Fruit fly (Drosophila melanogaster): ENCODE measurements around the gene CG13050.
A peak's percentile ranks its signal among the peaks of the same experiment; 100 is the strongest.

Gene CG13050

dm6 chr3L:16268106-16268733 is 10.9 kb downstream of the CG13050 start, which contains the start of gene CG4950 (continued):
- TF ChIP-seq Gug (GFP tag; IDR thresholded peaks at IDR 0.05) (peak; percentile 42; the same call in 1 of the 2 replicates), Blimp-1 (GFP tag; optimal IDR thresholded peaks at IDR 0.05) (no peak), Smox (GFP tag; optimal IDR thresholded peaks at IDR 0.05) (peak; percentile 11), lz (GFP tag; optimal IDR thresholded peaks at IDR 0.05) (peak; percentile 19), CG8119 (GFP tag; IDR thresholded peaks at IDR 0.05) (peak; percentile 20; the same call in 1 of the 3 replicates), Lpt (GFP tag; optimal IDR thresholded peaks at IDR 0.05) (no peak), OdsH (GFP tag; optimal IDR thresholded peaks at IDR 0.05) (peak; percentile 34), Eip78C (GFP tag) (peak; percentile 87), topi (GFP tag; optimal IDR thresholded peaks at IDR 0.05) (peak; percentile 27), CG1621 (tag; optimal IDR thresholded peaks at IDR 0.05) (no peak), spab (GFP tag; optimal IDR thresholded peaks at IDR 0.05) (peak; percentile 50), CG9139 (GFP tag; optimal IDR thresholded peaks at IDR 0.05) (peak; percentile 2), pdm3 (GFP tag; optimal IDR thresholded peaks at IDR 0.05) (peak; percentile 47), net (GFP tag; optimal IDR thresholded peaks at IDR 0.05) (peak; percentile 1), CG15336 (GFP tag; IDR thresholded peaks at IDR 0.05) (0 out of 2 replicates have a peak, but pooled peaks have one; percentile 22), CG6276 (GFP tag; optimal IDR thresholded peaks at IDR 0.05) (peak; percentile 25), CG6808 (GFP tag; optimal IDR thresholded peaks at IDR 0.05) (peak; percentile 41), CG16779 (tag; optimal IDR thresholded peaks at IDR 0.05) (peak; percentile 15), CG7368 (GFP tag; optimal IDR thresholded peaks at IDR 0.05) (no peak), Ets21C (GFP tag; optimal IDR thresholded peaks at IDR 0.05) (no peak), Sox15 (GFP tag; optimal IDR thresholded peaks at IDR 0.05) (peak; percentile 32), CG10669 (GFP tag; optimal IDR thresholded peaks at IDR 0.05) (peak; percentile 56), CG6163 (GFP tag; IDR thresholded peaks at IDR 0.05) (0 out of 3 replicates have a peak, but pooled peaks have one; percentile 20), Eip93F (GFP tag; optimal IDR thresholded peaks at IDR 0.05) (no peak), Hr4 (GFP tag; optimal IDR thresholded peaks at IDR 0.05) (peak; percentile 18), fd59A (GFP tag; optimal IDR thresholded peaks at IDR 0.05) (peak; percentile 33), vri (GFP tag; optimal IDR thresholded peaks at IDR 0.05) (no peak), Met (GFP tag; optimal IDR thresholded peaks at IDR 0.05) (peak; percentile 33), CG11294 (GFP tag; IDR thresholded peaks at IDR 0.05) (no peak), CG8632 (GFP tag; optimal IDR thresholded peaks at IDR 0.05) (peak; percentile 30), CG11762 (GFP tag; optimal IDR thresholded peaks at IDR 0.05; ENCODE audit: insufficient read depth) (no peak), CG34406 (GFP tag; optimal IDR thresholded peaks at IDR 0.05) (peak; percentile 25), Ets96B (tag; optimal IDR thresholded peaks at IDR 0.05) (peak; percentile 59)

- TF ChIP-seq dac (GFP tag; optimal IDR thresholded peaks at IDR 0.05) (no peak), OdsH (GFP tag; optimal IDR thresholded peaks at IDR 0.05) (no peak), fd85E (GFP tag; optimal IDR thresholded peaks at IDR 0.05) (no peak), Hr38 (GFP tag; optimal IDR thresholded peaks at IDR 0.05) (no peak), CG6792 (GFP tag; optimal IDR thresholded peaks at IDR 0.05) (no peak), svp (GFP tag) (no peak), CG4318 (GFP tag; optimal IDR thresholded peaks at IDR 0.05) (no peak), lz (GFP tag; optimal IDR thresholded peaks at IDR 0.05) (no peak), CG8632 (GFP tag; optimal IDR thresholded peaks at IDR 0.05) (no peak), Hr39 (GFP tag; optimal IDR thresholded peaks at IDR 0.05) (no peak), Smox (GFP tag; optimal IDR thresholded peaks at IDR 0.05) (no peak), Eip78C (GFP tag) (no peak), Sox14 (GFP tag; optimal IDR thresholded peaks at IDR 0.05) (no peak), Eip93F (GFP tag; optimal IDR thresholded peaks at IDR 0.05) (no peak), Sox15 (GFP tag; optimal IDR thresholded peaks at IDR 0.05) (no peak), CG1621 (tag; optimal IDR thresholded peaks at IDR 0.05) (no peak), Lpt (GFP tag; optimal IDR thresholded peaks at IDR 0.05) (no peak), CG31627 (GFP tag; optimal IDR thresholded peaks at IDR 0.05) (no peak)
These were observed 14.1 kb downstream of the CG13050 start, which contains the start of the genes CG13051 and CG13069 for dm6 chr3L:16265000-16265399. Gene CG13051 (minus strand): TSS chr3L:16265100. Gene CG13069 (plus strand): TSS chr3L:16265385.
